Worm (Caenorhabditis elegans) whole organism, mixed stage, embryonic: ENCODE data around the gene slc-25A18.1.

Source experiments
- bed-3 ChIP-seq: fragments of 200-800 bp; sonication (Bioruptor generic); optimal IDR thresholded peaks from 3 replicates; lab custom pipeline; 2018; ENCODE audit warnings: mild to moderate bottlenecking, missing genetic modification characterization, moderate library complexity, missing compliant biosample characterization
- ces-1 ChIP-seq: fragments of 150-350 bp; optimal IDR thresholded peaks from 2 replicates; lab custom pipeline; 2014; ENCODE audit warnings: missing biosample characterization, missing genetic modification reagents, missing genetic modification characterization
- elt-1 ChIP-seq: sonication (generic microtip); optimal IDR thresholded peaks from 2 replicates; lab custom pipeline; 2017; ENCODE audit warnings: missing genetic modification characterization, mild to moderate bottlenecking, missing compliant biosample characterization, antibody characterized with exemption, moderate library complexity, borderline replicate concordance; ENCODE audit not compliant: insufficient read depth
- lin-13 ChIP-seq: fragments of 150-350 bp; optimal IDR thresholded peaks from 2 replicates; lab custom pipeline; 2014; ENCODE audit warnings: missing biosample characterization, missing genetic modification characterization
- nhr-12 ChIP-seq: fragments of 150-350 bp; optimal IDR thresholded peaks from 2 replicates; lab custom pipeline; 2014; ENCODE audit warnings: missing biosample characterization, missing genetic modification characterization
- nhr-237 ChIP-seq: fragments of 150-350 bp; optimal IDR thresholded peaks from 2 replicates; lab custom pipeline; 2014; ENCODE audit warnings: missing biosample characterization, missing genetic modification characterization
- nhr-28 ChIP-seq: fragments of 150-350 bp; optimal IDR thresholded peaks from 2 replicates; lab custom pipeline; 2014; ENCODE audit warnings: missing biosample characterization, missing genetic modification characterization
- pha-4 ChIP-seq: fragments of 150-350 bp; optimal IDR thresholded peaks from 2 replicates; lab custom pipeline; 2018; ENCODE audit warnings: missing biosample characterization, missing genetic modification reagents, missing genetic modification characterization
- sptf-1 ChIP-seq: sonication (generic microtip); optimal IDR thresholded peaks from 2 replicates; lab custom pipeline; 2017; ENCODE audit warnings: mild to moderate bottlenecking, missing genetic modification characterization, moderate library complexity, missing compliant biosample characterization
- tbx-8 ChIP-seq: fragments of 200-800 bp; sonication (Bioruptor generic); optimal IDR thresholded peaks from 2 replicates; lab custom pipeline; 2018; ENCODE audit warnings: mild to moderate bottlenecking, missing genetic modification characterization, moderate library complexity, missing compliant biosample characterization
- unc-62 ChIP-seq: fragments of 150-350 bp; optimal IDR thresholded peaks from 2 replicates; lab custom pipeline; 2014; ENCODE audit warnings: missing biosample characterization, missing genetic modification reagents, missing genetic modification characterization
- zip-8 ChIP-seq: fragments of 150-350 bp; optimal IDR thresholded peaks from 2 replicates; lab custom pipeline; 2014; ENCODE audit warnings: missing biosample characterization, missing genetic modification characterization
- ztf-11 ChIP-seq: fragments of 150-350 bp; optimal IDR thresholded peaks from 2 replicates; lab custom pipeline; 2014; ENCODE audit warnings: missing biosample characterization, missing genetic modification characterization

- TF ChIP-seq nhr-237 (no peak), sptf-1 (tag; lab: Kevin White, UChicago) (no peak), elt-1 (tag; lab: Kevin White, UChicago) (no peak), zip-8 (tag; lab: Kevin White, UChicago) (no peak), pha-4 (tag; lab: Kevin White, UChicago) (no peak), ces-1 (GFP tag; lab: Kevin White, UChicago) (peak; percentile 98), tbx-8 (GFP tag; lab: Kevin White, UChicago) (no peak), nhr-28 (no peak), ztf-11 (no peak), nhr-12 (tag; lab: Kevin White, UChicago) (no peak), bed-3 (no peak), lin-13 (no peak), unc-62 (GFP tag; lab: Kevin White, UChicago) (no peak)
These were observed 37.6 kb upstream of the slc-25A18.1 start for ce11 chrX:15041340-15041739.
